Worm (Caenorhabditis elegans) whole organism, midembryonic: ENCODE measurements around the gene fbxc-19.

Experiments
- cog-1 ChIP-seq: sonication (generic microtip); optimal IDR thresholded peaks from 2 replicates; lab custom pipeline; 2016; ENCODE audit warnings: missing genetic modification characterization, missing compliant biosample characterization
- flt-1 ChIP-seq: fragments of 200-800 bp; sonication (Bioruptor generic); IDR thresholded peaks from 2 replicates; pipeline ENCODE4 v1.3.6; 2022; ENCODE audit warnings: missing genetic modification characterization, missing compliant biosample characterization
- klf-2 ChIP-seq: fragments of 200-800 bp; sonication (Bioruptor generic); conservative IDR thresholded peaks from 2 replicates; pipeline ENCODE4 v1.3.6; 2022; ENCODE audit warnings: missing genetic modification reagents, missing genetic modification characterization, missing compliant biosample characterization
- med-1 ChIP-seq: sonication (generic microtip); optimal IDR thresholded peaks from 2 replicates; lab custom pipeline; 2017; ENCODE audit warnings: missing genetic modification characterization, mild to moderate bottlenecking, missing compliant biosample characterization, antibody characterized with exemption, missing genetic modification reagents; ENCODE audit not compliant: insufficient read depth
- tab-1 ChIP-seq: fragments of 200-800 bp; sonication (Bioruptor generic); IDR thresholded peaks from 2 replicates; pipeline ENCODE4 v1.3.6; 2022; ENCODE audit warnings: missing genetic modification characterization, missing compliant biosample characterization
- ztf-23 ChIP-seq: fragments of 200-800 bp; sonication (Bioruptor generic); IDR thresholded peaks from 2 replicates; pipeline ENCODE4 v1.3.6; 2022; ENCODE audit warnings: missing genetic modification reagents, missing genetic modification characterization, missing compliant biosample characterization
- ztf-29 ChIP-seq: fragments of 200-800 bp; sonication (Bioruptor generic); IDR thresholded peaks from 2 replicates; pipeline ENCODE4 v1.3.6; 2022; ENCODE audit warnings: missing genetic modification reagents, missing genetic modification characterization, missing compliant biosample characterization

ce11 chrII:1844552-1844951 is 24.3 kb downstream of the fbxc-19 start:
- TF ChIP-seq med-1 (GFP tag; lab: Kevin White, UChicago) (no peak), cog-1 (tag; lab: Kevin White, UChicago) (no peak), ztf-23 (GFP tag; lab: Robert Waterston, UW) (no peak), tab-1 (GFP tag; lab: Robert Waterston, UW) (no peak), flt-1 (GFP tag; lab: Robert Waterston, UW) (no peak), ztf-29 (no peak), klf-2 (GFP tag; lab: Robert Waterston, UW) (no peak)
